Fruit fly (Drosophila melanogaster): ENCODE data around the gene CG31211.

- no peak for TF ChIP-seq Sp1 (GFP tag; optimal IDR thresholded peaks at IDR 0.05)
- no peak for TF ChIP-seq dl (GFP tag; optimal IDR thresholded peaks at IDR 0.05; ENCODE audit: insufficient read depth in 1 of 2, partially characterized antibody in 2 of 2)
- TF ChIP-seq usp (GFP tag; optimal IDR thresholded peaks at IDR 0.05), result no peak
- no peak for TF ChIP-seq CG9705 (GFP tag; optimal IDR thresholded peaks at IDR 0.05)
Observed at dm6 chr3R:11978278-11978677, 28.8 kb downstream of the CG31211 start.

Measured in whole organism, wandering third instar larva.